Fruit fly (Drosophila melanogaster) whole organism, pupa: ENCODE results near the gene Ir94d.
A peak's percentile ranks its signal among the peaks of the same experiment; 100 is the strongest.

Experiments used
- CG10348 ChIP-seq: fragments of 200-800 bp; sonication (Bioruptor generic); IDR thresholded peaks from 2 replicates; pipeline ENCODE4 v1.3.6; 2022; ENCODE audit warnings: missing biosample characterization, missing genetic modification characterization
- CG12605 ChIP-seq: fragments of 200-800 bp; sonication (Bioruptor generic); IDR thresholded peaks from 2 replicates; pipeline ENCODE4 v1.3.6; 2022; ENCODE audit warnings: missing biosample characterization, missing genetic modification characterization
- CG13204 ChIP-seq: fragments of 200-800 bp; sonication (Bioruptor generic); optimal IDR thresholded peaks from 2 replicates; lab custom pipeline; 2018; ENCODE audit warnings: missing biosample characterization, mild to moderate bottlenecking, missing genetic modification characterization, moderate library complexity
- CG14655 ChIP-seq: fragments of 200-800 bp; sonication (Bioruptor generic); optimal IDR thresholded peaks from 3 replicates; lab custom pipeline; 2017; ENCODE audit warnings: mild to moderate bottlenecking, missing biosample characterization, missing genetic modification reagents, missing genetic modification characterization
- CG15710 ChIP-seq: fragments of 200-800 bp; sonication (Bioruptor generic); optimal IDR thresholded peaks from 2 replicates; lab custom pipeline; 2018; ENCODE audit warnings: missing biosample characterization, mild to moderate bottlenecking, missing genetic modification characterization, moderate library complexity
- CG17806 ChIP-seq: fragments of 200-800 bp; sonication (Bioruptor generic); optimal IDR thresholded peaks from 2 replicates; lab custom pipeline; 2018; ENCODE audit warnings: missing biosample characterization, mild to moderate bottlenecking, missing genetic modification characterization, moderate library complexity
- CG32121 ChIP-seq: fragments of 200-800 bp; sonication (Bioruptor generic); IDR thresholded peaks from 2 replicates; pipeline ENCODE4 v1.3.6; 2022; ENCODE audit warnings: missing biosample characterization, missing genetic modification characterization
- CG34367 ChIP-seq: fragments of 200-800 bp; sonication (Bioruptor generic); optimal IDR thresholded peaks from 2 replicates; lab custom pipeline; 2018; ENCODE audit warnings: missing biosample characterization, mild to moderate bottlenecking, missing genetic modification characterization
- CG4496 ChIP-seq: fragments of 200-800 bp; sonication (Bioruptor generic); IDR thresholded peaks from 3 replicates; pipeline ENCODE4 v1.3.6; 2022; ENCODE audit warnings: missing biosample characterization, missing genetic modification characterization
- CG8159 ChIP-seq: fragments of 200-800 bp; sonication (Bioruptor generic); optimal IDR thresholded peaks from 3 replicates; lab custom pipeline; 2018; ENCODE audit warnings: missing biosample characterization, mild to moderate bottlenecking, missing genetic modification characterization, moderate library complexity
- CG8301 ChIP-seq: fragments of 200-800 bp; sonication (Bioruptor generic); optimal IDR thresholded peaks from 2 replicates; lab custom pipeline; 2018; ENCODE audit warnings: missing biosample characterization, mild to moderate bottlenecking, missing genetic modification characterization
- CG9948 ChIP-seq: fragments of 200-800 bp; sonication (Bioruptor generic); optimal IDR thresholded peaks from 2 replicates; lab custom pipeline; 2018; ENCODE audit warnings: missing biosample characterization, mild to moderate bottlenecking, missing genetic modification characterization, moderate library complexity
- D1 ChIP-seq: fragments of 200-800 bp; sonication (Bioruptor generic); optimal IDR thresholded peaks from 2 replicates; lab custom pipeline; 2018; ENCODE audit warnings: missing biosample characterization, mild to moderate bottlenecking, missing genetic modification characterization, moderate library complexity
- EcR ChIP-seq: fragments of 200-800 bp; sonication (Bioruptor generic); optimal IDR thresholded peaks from 3 replicates; lab custom pipeline; 2019; ENCODE audit warnings: missing biosample characterization, missing genetic modification characterization, mild to moderate bottlenecking, moderate library complexity, missing genetic modification reagents
- Ets98B ChIP-seq: fragments of 200-800 bp; sonication (Bioruptor generic); IDR thresholded peaks from 2 replicates; pipeline ENCODE4 v1.3.6; 2022; ENCODE audit warnings: missing biosample characterization, missing genetic modification characterization
- Pif1A ChIP-seq: fragments of 200-800 bp; sonication (Bioruptor generic); optimal IDR thresholded peaks from 3 replicates; lab custom pipeline; 2016; ENCODE audit warnings: missing biosample characterization, missing genetic modification characterization
- Pif1B ChIP-seq: fragments of 200-800 bp; sonication (Bioruptor generic); optimal IDR thresholded peaks from 3 replicates; lab custom pipeline; 2016; ENCODE audit warnings: missing biosample characterization, missing genetic modification characterization
- Snoo ChIP-seq: fragments of 200-800 bp; sonication (Bioruptor generic); optimal IDR thresholded peaks from 3 replicates; lab custom pipeline; 2017; ENCODE audit warnings: missing biosample characterization, mild to moderate bottlenecking, missing genetic modification characterization, inconsistent platforms
- fd96Ca ChIP-seq: fragments of 200-800 bp; sonication (Bioruptor generic); IDR thresholded peaks from 3 replicates; pipeline ENCODE4 v1.3.6; 2022; ENCODE audit warnings: missing biosample characterization, missing genetic modification characterization
- gl ChIP-seq: fragments of 200-800 bp; sonication (Bioruptor generic); optimal IDR thresholded peaks from 2 replicates; lab custom pipeline; 2018; ENCODE audit warnings: missing biosample characterization, mild to moderate bottlenecking, missing genetic modification characterization
- rn ChIP-seq: fragments of 200-800 bp; sonication (Bioruptor generic); IDR thresholded peaks from 2 replicates; pipeline ENCODE4 v1.3.6; 2022; ENCODE audit warnings: missing biosample characterization, missing genetic modification characterization

Ir94d gene

dm6 chr3R:23386021-23386457 is 16.6 kb upstream of the Ir94d start:
- peak; percentile 13 for TF ChIP-seq Pif1A (GFP tag; lab: Kevin White, UChicago)
- no peak for TF ChIP-seq CG14655
- no peak for TF ChIP-seq CG13204 (GFP tag; lab: Kevin White, UChicago)

dm6 chr3R:23386907-23387306 is 15.7 kb upstream of the Ir94d start:
- TF ChIP-seq CG15710 (tag; lab: Kevin White, UChicago) (no peak), CG8159 (tag; lab: Kevin White, UChicago) (peak; percentile 22), CG17806 (peak; percentile 31), CG8301 (tag; lab: Kevin White, UChicago) (peak; percentile 38), Pif1A (GFP tag; lab: Kevin White, UChicago) (no peak), EcR (GFP tag; lab: Kevin White, UChicago) (no peak), rn (0 out of 2 replicates have a peak, but pooled peaks have one; percentile 27), CG14655 (peak; percentile 32), CG12605 (GFP tag; lab: Robert Waterston, UW) (peak; percentile 51; the same call in 1 of the 2 replicates), gl (tag; lab: Kevin White, UChicago) (no peak), CG13204 (GFP tag; lab: Kevin White, UChicago) (no peak), Ets98B (peak; percentile 46; the same call in 1 of the 2 replicates), CG9948 (tag; lab: Kevin White, UChicago) (peak; percentile 18), CG4496 (GFP tag; lab: Robert Waterston, UW) (peak; percentile 70), CG34367 (tag; lab: Kevin White, UChicago) (no peak), CG10348 (GFP tag; lab: Robert Waterston, UW) (peak; percentile 41; the same call in 1 of the 2 replicates), Pif1B (GFP tag; lab: Kevin White, UChicago) (no peak), D1 (tag; lab: Kevin White, UChicago) (no peak), CG32121 (GFP tag; lab: Robert Waterston, UW) (peak; percentile 58), Snoo (tag; lab: Kevin White, UChicago) (no peak), fd96Ca (GFP tag; lab: Robert Waterston, UW) (peak; percentile 31; the same call in 1 of the 3 replicates)

dm6 chr3R:23388798-23389197 is 13.8 kb upstream of the Ir94d start, which contains the start of gene CG31515:
Gene CG31515, minus strand, starts transcription at chr3R:23388898.
- no peak for TF ChIP-seq Pif1A (GFP tag; lab: Kevin White, UChicago)
- no peak for TF ChIP-seq rn
- no peak for TF ChIP-seq CG15710 (tag; lab: Kevin White, UChicago)
- no peak for TF ChIP-seq CG14655
- no peak for TF ChIP-seq Snoo (tag; lab: Kevin White, UChicago)
- TF ChIP-seq Ets98B = no peak
- no peak for TF ChIP-seq CG10348 (GFP tag; lab: Robert Waterston, UW)
- TF ChIP-seq CG8301 (tag; lab: Kevin White, UChicago) = no peak
- TF ChIP-seq CG17806 = no peak
- no peak for TF ChIP-seq CG34367 (tag; lab: Kevin White, UChicago)
- no peak for TF ChIP-seq CG4496 (GFP tag; lab: Robert Waterston, UW)
- no peak for TF ChIP-seq gl (tag; lab: Kevin White, UChicago)

dm6 chr3R:23390769-23391309 is 11.8 kb upstream of the Ir94d start:
- TF ChIP-seq CG17806 (no peak), Snoo (tag; lab: Kevin White, UChicago) (no peak), Pif1A (GFP tag; lab: Kevin White, UChicago) (no peak), CG8301 (tag; lab: Kevin White, UChicago) (peak; percentile 39), CG14655 (peak; percentile 38), CG34367 (tag; lab: Kevin White, UChicago) (no peak), EcR (GFP tag; lab: Kevin White, UChicago) (no peak), Ets98B (peak; percentile 46; the same call in 1 of the 2 replicates)

dm6 chr3R:23392235-23392634 is 10.4 kb upstream of the Ir94d start:
- TF ChIP-seq CG13204 (GFP tag; lab: Kevin White, UChicago) (no peak), CG4496 (GFP tag; lab: Robert Waterston, UW) (peak; percentile 72), CG12605 (GFP tag; lab: Robert Waterston, UW) (peak; percentile 58; the same call in 1 of the 2 replicates), rn (0 out of 2 replicates have a peak, but pooled peaks have one; percentile 20), CG10348 (GFP tag; lab: Robert Waterston, UW) (no peak), Pif1A (GFP tag; lab: Kevin White, UChicago) (peak; percentile 58), Pif1B (GFP tag; lab: Kevin White, UChicago) (peak; percentile 22), EcR (GFP tag; lab: Kevin White, UChicago) (no peak), fd96Ca (GFP tag; lab: Robert Waterston, UW) (peak; percentile 79), D1 (tag; lab: Kevin White, UChicago) (no peak), CG8159 (tag; lab: Kevin White, UChicago) (peak; percentile 24), Ets98B (peak; percentile 56), CG14655 (peak; percentile 83), gl (tag; lab: Kevin White, UChicago) (no peak), CG17806 (peak; percentile 53), CG9948 (tag; lab: Kevin White, UChicago) (peak; percentile 52), CG8301 (tag; lab: Kevin White, UChicago) (peak; percentile 73), CG32121 (GFP tag; lab: Robert Waterston, UW) (peak; percentile 35; the same call in 1 of the 2 replicates), CG15710 (tag; lab: Kevin White, UChicago) (no peak), Snoo (tag; lab: Kevin White, UChicago) (no peak), CG34367 (tag; lab: Kevin White, UChicago) (no peak)
- TF ChIP-seq, all 21 proteins: peak for 13
